Fruit fly (Drosophila melanogaster): ENCODE measurements around the gene CG17776.

Gene CG17776

DNA sequence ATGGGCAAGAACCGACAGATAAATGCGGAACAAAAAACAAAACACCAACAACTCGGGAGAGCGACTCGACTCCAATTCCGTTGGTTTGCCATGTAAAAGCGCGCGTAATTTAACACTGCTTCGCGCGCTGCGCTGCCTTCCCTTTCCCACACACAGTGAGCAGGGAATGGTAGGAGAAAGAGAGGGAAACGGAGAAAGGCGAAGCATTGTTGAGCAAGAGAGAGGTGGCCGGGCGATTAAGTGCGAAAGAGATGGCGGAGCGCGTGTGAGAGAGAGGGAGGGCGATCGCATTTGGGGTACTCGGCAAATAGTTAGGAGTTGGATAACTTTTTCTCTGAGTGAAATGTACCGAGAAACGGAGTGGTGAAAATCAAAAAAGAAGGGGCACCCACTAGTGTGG is 28.7 kb upstream of the CG17776 start (continued):
- no peak for TF ChIP-seq CG10462 (GFP tag; optimal IDR thresholded peaks at IDR 0.05)
- TF ChIP-seq CG9727 (GFP tag; optimal IDR thresholded peaks at IDR 0.05), result no peak
- no peak for TF ChIP-seq Myb (GFP tag; optimal IDR thresholded peaks at IDR 0.05)
- TF ChIP-seq CG7372 (GFP tag; IDR thresholded peaks at IDR 0.05), result no peak
- TF ChIP-seq E2f2 (GFP tag; IDR thresholded peaks at IDR 0.05), result peak; percentile 64
- TF ChIP-seq jing (GFP tag; optimal IDR thresholded peaks at IDR 0.05), result no peak
- TF ChIP-seq CG8765 (GFP tag; IDR thresholded peaks at IDR 0.05), result no peak
- TF ChIP-seq CG6813 (GFP tag; optimal IDR thresholded peaks at IDR 0.05), result no peak
- no peak for TF ChIP-seq klu (GFP tag; IDR thresholded peaks at IDR 0.05)
- peak; percentile 3 for TF ChIP-seq CG18262 (tag; optimal IDR thresholded peaks at IDR 0.05)
- TF ChIP-seq CG4360 (GFP tag; IDR thresholded peaks at IDR 0.05), result no peak
- TF ChIP-seq Kr (GFP tag; optimal IDR thresholded peaks at IDR 0.05), result no peak
- TF ChIP-seq trh (GFP tag; optimal IDR thresholded peaks at IDR 0.05), result no peak
- no peak for TF ChIP-seq tgo (GFP tag; IDR thresholded peaks at IDR 0.05)
- TF ChIP-seq CG3838 (GFP tag; optimal IDR thresholded peaks at IDR 0.05), result no peak
- no peak for TF ChIP-seq CHES-1-like (GFP tag; optimal IDR thresholded peaks at IDR 0.05)
- TF ChIP-seq eyg (GFP tag; optimal IDR thresholded peaks at IDR 0.05), result no peak
- TF ChIP-seq Six4 (GFP tag; optimal IDR thresholded peaks at IDR 0.05), result peak; percentile 43
- TF ChIP-seq ase (GFP tag; IDR thresholded peaks at IDR 0.05), result no peak
- peak in 1 of 2 experiments; percentile 85 for TF ChIP-seq Pdp1 (GFP tag; optimal IDR thresholded peaks at IDR 0.05)
- no peak for TF ChIP-seq CG1233 (GFP tag; optimal IDR thresholded peaks at IDR 0.05)
- TF ChIP-seq Doc2 (GFP tag; IDR thresholded peaks at IDR 0.05), result no peak
- no peak for TF ChIP-seq CG11504 (tag; optimal IDR thresholded peaks at IDR 0.05)
- no peak for TF ChIP-seq Ada2b (GFP tag; IDR thresholded peaks at IDR 0.05)
- TF ChIP-seq CG17186 (GFP tag; optimal IDR thresholded peaks at IDR 0.05), result no peak
- TF ChIP-seq CG11247 (GFP tag; IDR thresholded peaks at IDR 0.05), result no peak
- TF ChIP-seq CG10654 (GFP tag; optimal IDR thresholded peaks at IDR 0.05), result no peak
- TF ChIP-seq CG12299 (tag; optimal IDR thresholded peaks at IDR 0.05), result no peak
- TF ChIP-seq CG10209 (GFP tag; optimal IDR thresholded peaks at IDR 0.05), result no peak
- no peak for TF ChIP-seq jumu (GFP tag; optimal IDR thresholded peaks at IDR 0.05)
- no peak for TF ChIP-seq Lim3 (GFP tag; IDR thresholded peaks at IDR 0.05)
- TF ChIP-seq CG32772 (GFP tag; IDR thresholded peaks at IDR 0.05), result no peak
- TF ChIP-seq Asciz (GFP tag; optimal IDR thresholded peaks at IDR 0.05), result no peak
- TF ChIP-seq disco-r (GFP tag; optimal IDR thresholded peaks at IDR 0.05), result no peak
- no peak for TF ChIP-seq Dref (GFP tag; IDR thresholded peaks at IDR 0.05)
- no peak for TF ChIP-seq fru (optimal IDR thresholded peaks at IDR 0.05)
- no peak; the same call in 1 of the 2 replicates for TF ChIP-seq CG13287 (GFP tag; IDR thresholded peaks at IDR 0.05; ENCODE audit: partially characterized antibody)
- no peak for TF ChIP-seq CG43689 (GFP tag; IDR thresholded peaks at IDR 0.05)
- TF ChIP-seq ap (GFP tag; IDR thresholded peaks at IDR 0.05), result no peak
- no peak for TF ChIP-seq knrl (GFP tag; IDR thresholded peaks at IDR 0.05; ENCODE audit: partially characterized antibody)
- TF ChIP-seq crp (GFP tag; optimal IDR thresholded peaks at IDR 0.05), result no peak
- no peak for TF ChIP-seq Lpt (GFP tag; optimal IDR thresholded peaks at IDR 0.05)
- TF ChIP-seq rib (GFP tag; IDR thresholded peaks at IDR 0.05), result no peak
- no peak for TF ChIP-seq CG7786 (GFP tag; optimal IDR thresholded peaks at IDR 0.05)
- TF ChIP-seq maf-S (GFP tag; optimal IDR thresholded peaks at IDR 0.05), result no peak
- TF ChIP-seq CG8281 (tag; optimal IDR thresholded peaks at IDR 0.05), result no peak
- TF ChIP-seq CG13894 (tag; optimal IDR thresholded peaks at IDR 0.05), result no peak
- TF ChIP-seq sqz (GFP tag; optimal IDR thresholded peaks at IDR 0.05), result no peak
- TF ChIP-seq Mrtf (GFP tag; IDR thresholded peaks at IDR 0.05), result no peak
- TF ChIP-seq CG14014 (GFP tag; IDR thresholded peaks at IDR 0.05), result no peak
- TF ChIP-seq br (optimal IDR thresholded peaks at IDR 0.05), result no peak
- TF ChIP-seq Rfx (GFP tag; IDR thresholded peaks at IDR 0.05), result no peak
- TF ChIP-seq CG11085 (GFP tag; IDR thresholded peaks at IDR 0.05), result no peak
- no peak for TF ChIP-seq grau (tag; optimal IDR thresholded peaks at IDR 0.05)
